Worm (Caenorhabditis elegans) whole organism, L4/young adult: ENCODE results near the gene C01C10.2.

Experiments
- W03F9.2 ChIP-seq: fragments of 150-350 bp; optimal IDR thresholded peaks from 2 replicates; lab custom pipeline; 2014; ENCODE audit warnings: missing biosample characterization, missing genetic modification characterization
- dao-5 ChIP-seq: sonication (generic microtip); optimal IDR thresholded peaks from 2 replicates; lab custom pipeline; 2016; ENCODE audit warnings: missing genotype, missing genetic modification characterization, moderate library complexity, missing compliant biosample characterization
- him-1 ChIP-seq: sonication (generic microtip); optimal IDR thresholded peaks from 2 replicates; lab custom pipeline; 2016; ENCODE audit warnings: missing genotype, missing genetic modification reagents, missing genetic modification characterization, missing compliant biosample characterization

C01C10.2 gene

ce11 chrX:7447340-7447739 is 9.4 kb upstream of the C01C10.2 start:
- TF ChIP-seq him-1 (tag; lab: Kevin White, UChicago) (no peak), dao-5 (tag; lab: Kevin White, UChicago) (no peak), W03F9.2 (no peak)

DNA sequence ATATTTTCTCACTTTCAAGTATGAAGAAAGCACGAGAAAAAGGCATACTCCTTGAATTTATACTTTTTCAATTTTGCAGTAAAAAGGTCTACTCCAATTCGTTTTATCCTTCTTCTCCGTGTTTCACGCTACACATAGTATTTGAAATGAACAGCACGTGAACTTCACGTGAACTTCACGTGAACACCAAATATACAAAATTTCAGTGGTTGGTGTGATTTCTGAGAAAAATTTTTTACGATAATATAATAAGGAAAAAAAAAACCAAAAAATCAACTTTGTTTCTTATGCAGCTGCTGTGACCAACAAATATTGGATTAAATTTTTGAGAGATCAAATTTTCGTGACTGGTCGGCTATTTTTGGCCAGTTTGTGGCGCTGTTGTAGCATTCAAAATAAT is 8.6 kb upstream of the C01C10.2 start:
- TF ChIP-seq W03F9.2 (no peak), dao-5 (tag; lab: Kevin White, UChicago) (no peak), him-1 (tag; lab: Kevin White, UChicago) (no peak)

- no peak for TF ChIP-seq W03F9.2
These were observed 7.8 kb upstream of the C01C10.2 start for ce11 chrX:7445734-7446133.

DNA sequence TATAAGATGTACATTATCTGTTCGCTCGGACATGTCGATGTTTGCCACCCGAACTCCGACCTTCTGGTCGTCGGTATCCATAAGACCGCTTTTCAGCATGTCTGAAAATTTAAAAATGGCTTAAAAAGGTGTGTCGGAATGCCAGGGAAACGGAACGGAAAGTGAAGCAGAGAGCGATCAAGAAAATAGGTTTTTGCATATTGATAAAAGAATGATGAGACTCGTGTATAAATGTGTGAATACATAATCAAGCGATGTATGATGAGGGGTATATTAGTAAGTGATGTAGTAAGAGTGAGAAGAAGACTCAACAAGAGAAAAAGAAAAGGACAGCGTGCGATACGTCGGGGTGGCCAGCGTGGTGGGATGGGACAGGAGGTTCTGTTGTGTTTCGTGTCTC is 4.6 kb upstream of the C01C10.2 start, which contains the start of gene acl-12:
Gene acl-12 (minus strand): TSS at position 101 of the 400 bp plus-strand sequence.
- TF ChIP-seq dao-5 (tag; lab: Kevin White, UChicago) (no peak), W03F9.2 (no peak)

ce11 chrX:7440102-7440501 is 2.2 kb upstream of the C01C10.2 start:
- no peak for TF ChIP-seq him-1 (tag; lab: Kevin White, UChicago)
- no peak for TF ChIP-seq W03F9.2
- no peak for TF ChIP-seq dao-5 (tag; lab: Kevin White, UChicago)

- TF ChIP-seq dao-5 (tag; lab: Kevin White, UChicago) (no peak), W03F9.2 (no peak), him-1 (tag; lab: Kevin White, UChicago) (no peak)
These were observed 1.0 kb downstream of the C01C10.2 start for ce11 chrX:7436912-7437311.

DNA sequence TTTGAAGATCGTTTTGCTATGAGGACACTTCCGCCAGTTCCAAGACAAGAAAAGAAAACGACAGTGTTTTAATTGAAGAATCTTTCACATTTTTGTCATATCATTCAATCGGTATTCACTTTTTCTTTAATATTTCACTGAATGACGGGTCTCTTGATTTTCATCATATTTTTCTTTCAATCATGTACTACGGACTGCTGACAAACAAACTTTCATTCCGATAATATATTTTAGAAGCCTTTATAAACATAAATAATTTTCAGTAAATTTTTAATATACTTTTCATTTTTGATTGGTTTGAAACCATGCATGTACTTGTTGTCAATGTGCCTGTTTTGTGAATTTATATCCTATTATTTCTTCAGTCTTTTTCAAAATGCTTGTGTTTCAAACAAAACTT is 4.6 kb downstream of the C01C10.2 start, which contains the start of gene clc-5:
Gene clc-5 (plus strand): TSS at position 301 of the 400 bp plus-strand sequence.
- TF ChIP-seq dao-5 (tag; lab: Kevin White, UChicago) (no peak), him-1 (tag; lab: Kevin White, UChicago) (no peak), W03F9.2 (no peak)

DNA sequence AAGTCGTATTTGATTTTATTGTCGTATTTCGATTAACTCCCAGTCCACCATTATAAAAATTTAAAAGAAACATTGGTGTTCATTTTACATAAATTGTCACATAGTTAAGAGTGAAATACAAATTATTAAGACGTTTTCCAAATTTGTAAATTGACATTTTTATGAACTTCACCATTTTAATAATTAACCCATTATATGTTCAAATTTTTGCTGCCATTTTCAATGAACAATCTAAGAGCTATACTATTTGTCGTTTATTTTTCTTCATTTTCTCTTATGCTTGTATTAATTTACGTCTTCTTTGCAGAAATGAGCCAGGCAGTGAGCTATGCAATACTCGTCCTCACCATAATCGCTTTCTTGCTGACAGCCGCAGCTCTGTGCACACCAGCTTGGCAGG is 6.8 kb downstream of the C01C10.2 start, which contains the start of gene clc-2:
Gene clc-2 (plus strand): TSS at position 301 of the 400 bp plus-strand sequence.
- no peak for TF ChIP-seq dao-5 (tag; lab: Kevin White, UChicago)
- no peak for TF ChIP-seq him-1 (tag; lab: Kevin White, UChicago)
- TF ChIP-seq W03F9.2, result no peak

DNA sequence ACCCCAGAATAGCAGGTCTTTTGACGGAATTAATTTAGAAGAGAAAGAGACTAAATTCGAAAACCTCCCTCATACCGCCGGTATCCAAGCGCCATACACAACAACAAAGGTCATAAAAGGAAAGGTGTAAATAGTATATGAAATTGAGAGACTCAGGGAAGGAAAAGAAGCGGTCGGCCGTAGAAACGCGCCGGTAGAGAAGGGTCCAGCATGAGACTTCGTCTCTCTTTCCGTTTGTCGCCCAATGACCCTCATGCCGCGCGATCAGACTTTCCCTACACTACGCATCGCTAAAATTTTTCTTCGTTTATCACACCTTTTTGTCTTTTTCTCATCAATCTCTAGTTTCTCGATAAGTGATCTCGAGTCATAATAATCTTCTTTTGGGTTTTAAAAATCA is 7.4 kb downstream of the C01C10.2 start:
- no peak for TF ChIP-seq dao-5 (tag; lab: Kevin White, UChicago)
- no peak for TF ChIP-seq W03F9.2
- no peak for TF ChIP-seq him-1 (tag; lab: Kevin White, UChicago)

ce11 chrX:7424813-7425212 is 13.1 kb downstream of the C01C10.2 start, which contains the start of gene mnm-2:
Gene mnm-2 (minus strand): TSS chrX:7424913.
- TF ChIP-seq him-1 (tag; lab: Kevin White, UChicago) (no peak), W03F9.2 (no peak), dao-5 (tag; lab: Kevin White, UChicago) (no peak)

ce11 chrX:7420571-7420970 is 17.3 kb downstream of the C01C10.2 start, which contains the start of gene C10A4.9:
Gene C10A4.9 (plus strand): TSS chrX:7420871.
- TF ChIP-seq W03F9.2 (no peak), him-1 (tag; lab: Kevin White, UChicago) (no peak), dao-5 (tag; lab: Kevin White, UChicago) (no peak)

DNA sequence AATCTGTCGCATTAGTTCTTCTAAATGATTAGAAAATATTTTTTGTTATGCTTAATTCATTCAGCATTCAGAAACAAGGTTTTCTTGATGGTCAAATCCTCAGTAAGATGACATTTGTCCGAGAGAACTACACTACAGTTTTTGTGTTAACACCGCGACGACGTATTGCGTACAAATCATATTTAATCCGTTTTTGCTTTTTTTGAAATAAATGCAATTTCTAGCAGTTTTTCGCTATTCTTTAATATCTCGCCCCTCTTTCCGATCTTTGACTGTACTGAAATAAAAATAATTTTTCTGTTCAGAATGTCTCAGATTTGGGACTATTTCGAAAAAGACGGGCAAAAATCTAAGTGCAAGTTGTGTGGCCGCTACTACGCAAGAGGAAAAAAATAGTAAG is 21.8 kb downstream of the C01C10.2 start, which contains the start of gene C10A4.1:
Gene C10A4.1 (plus strand): TSS at position 301 of the 400 bp plus-strand sequence.
- TF ChIP-seq W03F9.2, result no peak

ce11 chrX:7415420-7415819 is 22.5 kb downstream of the C01C10.2 start, which contains the start of gene C10A4.7:
Gene C10A4.7 (minus strand): TSS chrX:7415520.
- TF ChIP-seq W03F9.2 (no peak), dao-5 (tag; lab: Kevin White, UChicago) (no peak), him-1 (tag; lab: Kevin White, UChicago) (no peak)

ce11 chrX:7409935-7410334 is 28.0 kb downstream of the C01C10.2 start, which contains the start of gene C10A4.2:
Gene C10A4.2 (plus strand): TSS chrX:7410235.
- TF ChIP-seq W03F9.2, result no peak
- TF ChIP-seq dao-5 (tag; lab: Kevin White, UChicago), result no peak
- TF ChIP-seq him-1 (tag; lab: Kevin White, UChicago), result no peak

ce11 chrX:7409030-7409429 is 28.9 kb downstream of the C01C10.2 start:
- TF ChIP-seq W03F9.2 (no peak), him-1 (tag; lab: Kevin White, UChicago) (no peak), dao-5 (tag; lab: Kevin White, UChicago) (no peak)
